Worm (Caenorhabditis elegans) whole organism, L1 larva: ENCODE data around the gene Y69E1A.4.

Experiments
- C04F5.9 ChIP-seq: sonication (generic microtip); optimal IDR thresholded peaks from 2 replicates; lab custom pipeline; 2016; ENCODE audit warnings: missing genetic modification characterization, missing compliant biosample characterization
- Y116A8C.19 ChIP-seq: sonication (generic microtip); optimal IDR thresholded peaks from 2 replicates; lab custom pipeline; 2016; ENCODE audit warnings: missing compliant biosample characterization, missing genetic modification characterization, borderline replicate concordance
- aha-1 ChIP-seq: fragments of 150-350 bp; optimal IDR thresholded peaks from 2 replicates; lab custom pipeline; 2014; ENCODE audit warnings: missing biosample characterization, missing genetic modification characterization
- ama-1 ChIP-seq: fragments of 150-350 bp; optimal IDR thresholded peaks from 2 replicates; lab custom pipeline; 2014
- blmp-1 ChIP-seq: fragments of 150-350 bp; optimal IDR thresholded peaks from 2 replicates; lab custom pipeline; 2014; ENCODE audit warnings: missing biosample characterization, missing genetic modification characterization
- ceh-90 ChIP-seq: sonication (generic microtip); optimal IDR thresholded peaks from 2 replicates; lab custom pipeline; 2016; ENCODE audit warnings: missing genetic modification characterization, missing compliant biosample characterization
- dpl-1 ChIP-seq, 3 experiments: fragments of 150-350 bp in 2 of 3; sonication (generic microtip) in 1 of 3; optimal IDR thresholded peaks; 2 replicates each; lab custom pipeline; 2014 to 2017; ENCODE audit warnings: missing biosample characterization in 3 of 3, missing genetic modification characterization in 3 of 3, missing genetic modification reagents in 3 of 3
- dsc-1 ChIP-seq: sonication (generic microtip); optimal IDR thresholded peaks from 2 replicates; lab custom pipeline; 2016; ENCODE audit warnings: mild to moderate bottlenecking, missing genetic modification characterization, missing compliant biosample characterization
- efl-1 ChIP-seq, 4 experiments: fragments of 150-350 bp; optimal IDR thresholded peaks in 3 of 4; peaks in 1 of 4; 1 replicate in 1 of 4; 2 replicates in 3 of 4; lab custom pipeline; 2014; ENCODE audit warnings: missing biosample characterization in 2 of 4, missing genetic modification characterization in 2 of 4, missing genetic modification reagents in 2 of 4
- egl-13 ChIP-seq: sonication (generic microtip); optimal IDR thresholded peaks from 2 replicates; lab custom pipeline; 2016; ENCODE audit warnings: missing genotype, missing genetic modification reagents, missing genetic modification characterization, missing compliant biosample characterization
- elt-3 ChIP-seq, 6 experiments: fragments of 150-350 bp in 1 of 6; sonication (generic microtip); optimal IDR thresholded peaks; 2 replicates each; lab custom pipeline; 2017 to 2018; ENCODE audit warnings: missing biosample characterization in 6 of 6, missing genetic modification characterization in 6 of 6, inconsistent platforms in 1 of 6
- ets-5 ChIP-seq: fragments of 200-800 bp; sonication (Bioruptor generic); IDR thresholded peaks from 2 replicates; pipeline ENCODE4 v1.3.6; 2022; ENCODE audit warnings: missing genetic modification characterization, missing compliant biosample characterization
- hlh-17 ChIP-seq: fragments of 200-800 bp; sonication (Bioruptor generic); optimal IDR thresholded peaks from 2 replicates; lab custom pipeline; 2018; ENCODE audit warnings: missing genetic modification characterization, mild to moderate bottlenecking, missing compliant biosample characterization, moderate library complexity, borderline replicate concordance
- hlh-4 ChIP-seq: sonication (generic microtip); optimal IDR thresholded peaks from 2 replicates; lab custom pipeline; 2016; ENCODE audit warnings: mild to moderate bottlenecking, missing genetic modification characterization, missing compliant biosample characterization
- hpl-2 ChIP-seq: fragments of 150-350 bp; optimal IDR thresholded peaks from 2 replicates; lab custom pipeline; 2014; ENCODE audit warnings: missing biosample characterization, missing genetic modification reagents, missing genetic modification characterization
- isw-1 ChIP-seq: fragments of 200-800 bp; sonication (Bioruptor generic); IDR thresholded peaks from 2 replicates; pipeline ENCODE4 v1.3.6; 2022; ENCODE audit warnings: missing genetic modification characterization, missing compliant biosample characterization
- lin-13 ChIP-seq: fragments of 150-350 bp; optimal IDR thresholded peaks from 2 replicates; lab custom pipeline; 2014; ENCODE audit warnings: missing biosample characterization, missing genetic modification reagents, missing genetic modification characterization
- lin-14 ChIP-seq: fragments of 200-800 bp; sonication (Bioruptor generic); optimal IDR thresholded peaks from 2 replicates; lab custom pipeline; 2018; ENCODE audit warnings: mild to moderate bottlenecking, missing genetic modification characterization, moderate library complexity, missing compliant biosample characterization
- lin-39 ChIP-seq: fragments of 150-350 bp; optimal IDR thresholded peaks from 2 replicates; lab custom pipeline; 2014; ENCODE audit warnings: missing biosample characterization, missing genetic modification reagents, missing genetic modification characterization
- lir-3 ChIP-seq: sonication (generic microtip); optimal IDR thresholded peaks from 2 replicates; lab custom pipeline; 2016; ENCODE audit warnings: mild to moderate bottlenecking, missing genetic modification characterization, moderate library complexity, missing compliant biosample characterization; ENCODE audit not compliant: poor library complexity
- lsy-2 ChIP-seq, 2 experiments: fragments of 150-350 bp; optimal IDR thresholded peaks; 2 replicates each; lab custom pipeline; 2014; ENCODE audit warnings: missing biosample characterization in 2 of 2, missing genetic modification characterization in 2 of 2
- mdl-1 ChIP-seq, 2 experiments: fragments of 150-350 bp; optimal IDR thresholded peaks; 2 replicates each; lab custom pipeline; 2014 to 2017; ENCODE audit warnings: missing biosample characterization in 2 of 2, missing genetic modification characterization in 2 of 2, inconsistent platforms in 1 of 2
- mef-2 ChIP-seq: fragments of 150-350 bp; optimal IDR thresholded peaks from 2 replicates; lab custom pipeline; 2014; ENCODE audit warnings: missing biosample characterization, missing genetic modification characterization
- nhr-20 ChIP-seq: sonication (generic microtip); optimal IDR thresholded peaks from 2 replicates; lab custom pipeline; 2016; ENCODE audit warnings: mild to moderate bottlenecking, missing genetic modification characterization, missing compliant biosample characterization
- nhr-28 ChIP-seq: fragments of 150-350 bp; optimal IDR thresholded peaks from 2 replicates; lab custom pipeline; 2014; ENCODE audit warnings: missing biosample characterization, missing genetic modification characterization
- nhr-47 ChIP-seq: sonication (generic microtip); optimal IDR thresholded peaks from 2 replicates; lab custom pipeline; 2016; ENCODE audit warnings: mild to moderate bottlenecking, missing genetic modification characterization, moderate library complexity, missing compliant biosample characterization
- pax-3 ChIP-seq: fragments of 200-800 bp; sonication (Bioruptor generic); optimal IDR thresholded peaks from 2 replicates; lab custom pipeline; 2018; ENCODE audit warnings: mild to moderate bottlenecking, missing genetic modification characterization, moderate library complexity, missing compliant biosample characterization
- pqm-1 ChIP-seq: sonication (generic microtip); optimal IDR thresholded peaks from 3 replicates; lab custom pipeline; 2017; ENCODE audit warnings: missing biosample characterization, missing genetic modification characterization
- rnt-1 ChIP-seq: sonication (generic microtip); optimal IDR thresholded peaks from 2 replicates; lab custom pipeline; 2016; ENCODE audit warnings: mild to moderate bottlenecking, missing genetic modification characterization, moderate library complexity, missing compliant biosample characterization
- snpc-4 ChIP-seq: fragments of 150-350 bp; optimal IDR thresholded peaks from 2 replicates; lab custom pipeline; 2014; ENCODE audit warnings: missing biosample characterization, missing genetic modification characterization
- sox-4 ChIP-seq: sonication (generic microtip); optimal IDR thresholded peaks from 2 replicates; lab custom pipeline; 2016; ENCODE audit warnings: missing genetic modification characterization, missing compliant biosample characterization
- sup-37 ChIP-seq: fragments of 200-800 bp; sonication (Bioruptor generic); optimal IDR thresholded peaks from 2 replicates; lab custom pipeline; 2018; ENCODE audit warnings: mild to moderate bottlenecking, missing genetic modification characterization, missing compliant biosample characterization
- tbx-2 ChIP-seq: sonication (generic microtip); optimal IDR thresholded peaks from 2 replicates; lab custom pipeline; 2016; ENCODE audit warnings: missing genetic modification characterization, missing compliant biosample characterization
- unc-130 ChIP-seq: fragments of 150-350 bp; optimal IDR thresholded peaks from 2 replicates; lab custom pipeline; 2017; ENCODE audit warnings: missing biosample characterization, missing genetic modification characterization, inconsistent platforms
- unc-30 ChIP-seq: sonication (generic microtip); optimal IDR thresholded peaks from 2 replicates; lab custom pipeline; 2017; ENCODE audit warnings: missing biosample characterization, missing genetic modification characterization
- unc-62 ChIP-seq: fragments of 150-350 bp; optimal IDR thresholded peaks from 2 replicates; lab custom pipeline; 2014; ENCODE audit warnings: missing biosample characterization, missing genetic modification reagents, missing genetic modification characterization
- ztf-11 ChIP-seq, 2 experiments: sonication (generic microtip); optimal IDR thresholded peaks; 2 replicates each; lab custom pipeline; 2016 to 2017; ENCODE audit warnings: missing genetic modification characterization in 2 of 2, missing biosample characterization in 1 of 2, missing compliant biosample characterization in 1 of 2
- ztf-4 ChIP-seq: fragments of 150-350 bp; optimal IDR thresholded peaks from 2 replicates; lab custom pipeline; 2014; ENCODE audit warnings: missing biosample characterization, missing genetic modification characterization

Y69E1A.4 gene

ce11 chrIV:10909708-10910107 lies 45.3 kb upstream of the Y69E1A.4 start, which contains the start of gene pyk-2 (continued):
- TF ChIP-seq lin-39 (tag; lab: Kevin White, UChicago) (no peak), lir-3 (tag; lab: Kevin White, UChicago) (no peak), pax-3 (tag; lab: Kevin White, UChicago) (no peak), sox-4 (tag; lab: Kevin White, UChicago) (no peak), mef-2 (tag; lab: Kevin White, UChicago) (no peak), tbx-2 (peak; percentile 19), lin-14 (peak; percentile 59), ztf-4 (tag; lab: Kevin White, UChicago) (no peak), aha-1 (no peak), nhr-47 (tag; lab: Kevin White, UChicago) (no peak), nhr-20 (tag; lab: Kevin White, UChicago) (peak; percentile 69), rnt-1 (tag; lab: Kevin White, UChicago) (no peak), dsc-1 (tag; lab: Kevin White, UChicago) (no peak), snpc-4 (tag; lab: Kevin White, UChicago) (no peak), unc-30 (tag; lab: Kevin White, UChicago) (no peak), nhr-28 (no peak), isw-1 (GFP tag; lab: Robert Waterston, UW) (no peak), egl-13 (tag; lab: Kevin White, UChicago) (no peak), blmp-1 (tag; lab: Kevin White, UChicago) (no peak), pqm-1 (tag; lab: Kevin White, UChicago) (no peak)

- TF ChIP-seq lin-13 (GFP tag; lab: Kevin White, UChicago) (no peak), sup-37 (GFP tag; lab: Kevin White, UChicago) (no peak), hlh-17 (GFP tag; lab: Kevin White, UChicago) (no peak), unc-130 (tag; lab: Kevin White, UChicago) (no peak), ceh-90 (no peak), ztf-11 (tag; optimal IDR thresholded peaks at IDR 0.05; lab: Kevin White, UChicago) (no peak), elt-3 (tag; optimal IDR thresholded peaks at IDR 0.05; lab: Kevin White, UChicago) (no peak), unc-62 (GFP tag; lab: Kevin White, UChicago) (no peak), efl-1 (optimal IDR thresholded peaks at IDR 0.05; lab: Kevin White, UChicago) (no peak), efl-1 (GFP tag; optimal IDR thresholded peaks at IDR 0.05 in 1 of 2; lab: Kevin White, UChicago) (no peak), C04F5.9 (tag; lab: Kevin White, UChicago) (no peak), nhr-47 (tag; lab: Kevin White, UChicago) (no peak), Y116A8C.19 (no peak), mef-2 (tag; lab: Kevin White, UChicago) (no peak), hlh-4 (tag; lab: Kevin White, UChicago) (no peak), ama-1 (lab: Kevin White, UChicago) (no peak), ets-5 (GFP tag; lab: Robert Waterston, UW) (no peak), hpl-2 (no peak), unc-30 (tag; lab: Kevin White, UChicago) (no peak), dpl-1 (GFP tag; optimal IDR thresholded peaks at IDR 0.05; lab: Kevin White, UChicago) (no peak), lsy-2 (tag; optimal IDR thresholded peaks at IDR 0.05; lab: Kevin White, UChicago) (no peak)
Measured at ce11 chrIV:10913081-10913480, 42.0 kb upstream of the Y69E1A.4 start, which contains the start of gene ZK593.2. TSS of gene ZK593.2 (plus strand) at chrIV:10913381.

DNA sequence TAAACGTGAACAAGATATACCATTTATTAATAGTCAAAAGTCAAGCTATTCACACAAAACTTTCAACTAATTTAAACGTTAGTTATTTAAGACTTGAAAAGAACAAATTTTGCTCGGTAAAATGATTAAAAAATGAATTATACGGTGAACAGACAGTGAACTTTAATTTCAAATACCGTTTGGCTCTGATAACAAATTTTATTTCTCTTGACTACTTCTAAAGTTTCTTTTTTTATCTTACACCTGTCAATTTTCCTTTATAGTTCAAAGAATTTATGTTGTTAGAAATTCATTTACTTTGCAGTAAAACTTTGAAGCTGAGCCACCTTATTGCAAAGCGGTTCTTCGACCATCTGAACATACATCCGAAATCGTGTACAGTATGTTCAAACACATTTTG lies 39.7 kb upstream of the Y69E1A.4 start, which contains the start of gene ZK593.3:
Gene ZK593.3 (plus strand): TSS at position 301 of the 400 bp plus-strand sequence.
- TF ChIP-seq mdl-1 (tag; optimal IDR thresholded peaks at IDR 0.05; lab: Kevin White, UChicago), result no peak
